Fruit fly (Drosophila melanogaster) whole organism, embryonic: ENCODE results near the gene Ublcp1.

Experiments used
- CG13296 ChIP-seq: fragments of 200-800 bp; sonication (Bioruptor generic); optimal IDR thresholded peaks from 3 replicates; lab custom pipeline; 2018; ENCODE audit warnings: missing biosample characterization, mild to moderate bottlenecking, missing genetic modification characterization
- E2f1 ChIP-seq: fragments of 200-800 bp; sonication (Bioruptor generic); IDR thresholded peaks from 2 replicates; pipeline ENCODE4 v1.3.6; 2022; ENCODE audit warnings: missing biosample characterization, missing genetic modification characterization
- Hsf ChIP-seq: fragments of 200-800 bp; sonication (Bioruptor generic); optimal IDR thresholded peaks from 3 replicates; lab custom pipeline; 2016; ENCODE audit warnings: missing biosample characterization, missing genetic modification characterization
- eve ChIP-seq, 2 experiments: fragments of >200 bp; optimal IDR thresholded peaks; 2 replicates each; lab custom pipeline; 2017; ENCODE audit warnings: missing biosample characterization in 2 of 2, missing genetic modification characterization in 2 of 2
- peb ChIP-seq: fragments of 200-800 bp; sonication (Bioruptor generic); IDR thresholded peaks from 2 replicates; pipeline ENCODE4 v1.3.6; 2022; ENCODE audit warnings: missing biosample characterization, missing genetic modification characterization
- row ChIP-seq: fragments of 200-800 bp; sonication (Bioruptor generic); IDR thresholded peaks from 3 replicates; pipeline ENCODE4 v1.3.6; 2022; ENCODE audit warnings: missing biosample characterization, missing genetic modification characterization

dm6 chr3R:23027428-23027813, 33.9 kb upstream of the Ublcp1 start:
- TF ChIP-seq CG13296 (GFP tag; lab: Kevin White, UChicago) = no peak
- TF ChIP-seq row = no peak
- TF ChIP-seq Hsf (GFP tag; lab: Kevin White, UChicago) = no peak
- no peak for TF ChIP-seq peb (GFP tag; lab: Robert Waterston, UW)
- TF ChIP-seq E2f1 (GFP tag; lab: Robert Waterston, UW) = no peak
- no peak for TF ChIP-seq eve (GFP tag; optimal IDR thresholded peaks at IDR 0.05; lab: Kevin White, UChicago)
